Worm (Caenorhabditis elegans) whole organism, young adult: ENCODE data around the gene tsen-54.

Experiments
- C17E4.6 ChIP-seq: fragments of 200-800 bp; sonication (Bioruptor generic); IDR thresholded peaks from 2 replicates; pipeline ENCODE4 v1.3.6; 2022; ENCODE audit warnings: missing genetic modification reagents, missing genetic modification characterization, missing compliant biosample characterization
- F22D6.2 ChIP-seq: sonication (generic microtip); optimal IDR thresholded peaks from 2 replicates; lab custom pipeline; 2016; ENCODE audit warnings: mild to moderate bottlenecking, missing genetic modification characterization, missing compliant biosample characterization
- F33H1.4 ChIP-seq: fragments of 200-800 bp; sonication (Bioruptor generic); IDR thresholded peaks from 2 replicates; pipeline ENCODE4 v1.3.6; 2022; ENCODE audit warnings: missing genetic modification reagents, missing genetic modification characterization, missing compliant biosample characterization
- F39B2.1 ChIP-seq: fragments of 200-800 bp; sonication (Bioruptor generic); IDR thresholded peaks from 2 replicates; pipeline ENCODE4 v1.3.6; 2022; ENCODE audit warnings: missing genetic modification reagents, missing genetic modification characterization, missing compliant biosample characterization
- Y53F4B.3 ChIP-seq: fragments of 200-800 bp; sonication (Bioruptor generic); IDR thresholded peaks from 2 replicates; pipeline ENCODE4 v1.3.6; 2022; ENCODE audit warnings: missing genetic modification reagents, missing genetic modification characterization, missing compliant biosample characterization
- Y53G8AR.9 ChIP-seq: fragments of 200-800 bp; sonication (Bioruptor generic); conservative IDR thresholded peaks from 2 replicates; pipeline ENCODE4 v1.3.6; 2022; ENCODE audit warnings: missing genetic modification reagents, missing genetic modification characterization, missing compliant biosample characterization
- ama-1 ChIP-seq, 3 experiments: fragments of 150-350 bp in 1 of 3; sonication (generic microtip) in 2 of 3; optimal IDR thresholded peaks; 2 replicates each; lab custom pipeline; 2014 to 2018; ENCODE audit warnings: missing biosample characterization in 2 of 3, missing genetic modification characterization in 2 of 3, missing genetic modification reagents in 2 of 3
- aptf-2 ChIP-seq: fragments of 200-800 bp; sonication (Bioruptor generic); conservative IDR thresholded peaks from 2 replicates; pipeline ENCODE4 v1.3.6; 2022; ENCODE audit warnings: missing genetic modification reagents, missing genetic modification characterization, missing compliant biosample characterization
- aptf-3 ChIP-seq: fragments of 200-800 bp; sonication (Bioruptor generic); IDR thresholded peaks from 2 replicates; pipeline ENCODE4 v1.3.6; 2022; ENCODE audit warnings: missing genetic modification characterization, missing compliant biosample characterization
- bed-1 ChIP-seq: fragments of 200-800 bp; sonication (Bioruptor generic); IDR thresholded peaks from 2 replicates; pipeline ENCODE4 v1.3.6; 2022; ENCODE audit warnings: missing genetic modification reagents, missing genetic modification characterization, missing compliant biosample characterization
- ccch-3 ChIP-seq: fragments of 200-800 bp; sonication (Bioruptor generic); optimal IDR thresholded peaks from 2 replicates; lab custom pipeline; 2018; ENCODE audit warnings: mild to moderate bottlenecking, missing genetic modification characterization, missing compliant biosample characterization
- cebp-1 ChIP-seq, 2 experiments: fragments of 200-800 bp in 1 of 2; sonication (Bioruptor generic) in 1 of 2; sonication (generic microtip) in 1 of 2; IDR thresholded peaks in 1 of 2; optimal IDR thresholded peaks in 1 of 2; 2 replicates each; pipeline versions ENCODE4 v1.3.6 to Lab custom; 2017 to 2022; ENCODE audit warnings: missing compliant biosample characterization in 2 of 2, missing genetic modification characterization in 2 of 2, mild to moderate bottlenecking in 1 of 2, missing genetic modification reagents in 1 of 2, moderate library complexity in 1 of 2
- cebp-2 ChIP-seq: fragments of 200-800 bp; sonication (Bioruptor generic); IDR thresholded peaks from 2 replicates; pipeline ENCODE4 v1.3.6; 2022; ENCODE audit warnings: missing genetic modification characterization, missing compliant biosample characterization
- ceh-58 ChIP-seq: fragments of 200-800 bp; sonication (Bioruptor generic); IDR thresholded peaks from 2 replicates; pipeline ENCODE4 v1.3.6; 2022; ENCODE audit warnings: missing genetic modification characterization, missing compliant biosample characterization
- chd-7 ChIP-seq: sonication (generic microtip); optimal IDR thresholded peaks from 2 replicates; lab custom pipeline; 2016; ENCODE audit warnings: mild to moderate bottlenecking, missing genetic modification characterization, moderate library complexity, missing compliant biosample characterization
- dox-1 ChIP-seq: fragments of 200-800 bp; sonication (Bioruptor generic); IDR thresholded peaks from 2 replicates; pipeline ENCODE4 v1.3.6; 2022; ENCODE audit warnings: missing genetic modification reagents, missing genetic modification characterization, missing compliant biosample characterization
- dpl-1 ChIP-seq: fragments of 150-350 bp; optimal IDR thresholded peaks from 2 replicates; lab custom pipeline; 2014; ENCODE audit warnings: missing biosample characterization, missing genetic modification reagents, missing genetic modification characterization
- efl-1 ChIP-seq: fragments of 150-350 bp; optimal IDR thresholded peaks from 2 replicates; lab custom pipeline; 2014; ENCODE audit warnings: missing biosample characterization, missing genetic modification reagents, missing genetic modification characterization
- egl-18 ChIP-seq: fragments of 200-800 bp; sonication (Bioruptor generic); IDR thresholded peaks from 2 replicates; pipeline ENCODE4 v1.3.6; 2022; ENCODE audit warnings: missing genetic modification reagents, missing genetic modification characterization, missing compliant biosample characterization
- hlh-12 ChIP-seq: sonication (generic microtip); optimal IDR thresholded peaks from 2 replicates; lab custom pipeline; 2016; ENCODE audit warnings: missing genetic modification characterization, missing compliant biosample characterization
- lag-1 ChIP-seq: fragments of 200-800 bp; sonication (Bioruptor generic); IDR thresholded peaks from 2 replicates; pipeline ENCODE4 v1.3.6; 2022; ENCODE audit warnings: missing genetic modification reagents, missing genetic modification characterization, missing compliant biosample characterization
- let-526 ChIP-seq: fragments of 200-800 bp; sonication (Bioruptor generic); IDR thresholded peaks from 2 replicates; pipeline ENCODE4 v1.3.6; 2022; ENCODE audit warnings: missing genetic modification reagents, missing genetic modification characterization, missing compliant biosample characterization
- let-607 ChIP-seq, 2 experiments: fragments of 200-800 bp in 1 of 2; sonication (Bioruptor generic) in 1 of 2; sonication (generic microtip) in 1 of 2; optimal IDR thresholded peaks; 2 replicates each; lab custom pipeline; 2016 to 2018; ENCODE audit warnings: mild to moderate bottlenecking in 2 of 2, missing compliant biosample characterization in 2 of 2, missing genetic modification characterization in 2 of 2, moderate library complexity in 2 of 2, missing genotype in 1 of 2
- lin-35 ChIP-seq, 3 experiments: fragments of 150-350 bp in 2 of 3; sonication (generic microtip) in 1 of 3; optimal IDR thresholded peaks; 2 replicates each; lab custom pipeline; 2014 to 2018; ENCODE audit warnings: missing biosample characterization in 3 of 3, missing genetic modification characterization in 3 of 3, missing genetic modification reagents in 3 of 3
- madf-10 ChIP-seq: sonication (generic microtip); optimal IDR thresholded peaks from 2 replicates; lab custom pipeline; 2016; ENCODE audit warnings: mild to moderate bottlenecking, missing genetic modification characterization, missing compliant biosample characterization
- madf-6 ChIP-seq: fragments of 200-800 bp; sonication (Bioruptor generic); IDR thresholded peaks from 2 replicates; pipeline ENCODE4 v1.3.6; 2022; ENCODE audit warnings: missing genetic modification reagents, missing genetic modification characterization, missing compliant biosample characterization
- madf-8 ChIP-seq: fragments of 200-800 bp; sonication (Bioruptor generic); conservative IDR thresholded peaks from 2 replicates; pipeline ENCODE4 v1.3.6; 2022; ENCODE audit warnings: missing genetic modification reagents, missing genetic modification characterization, missing compliant biosample characterization
- mcd-1 ChIP-seq: fragments of 200-800 bp; sonication (Bioruptor generic); IDR thresholded peaks from 2 replicates; pipeline ENCODE4 v1.3.6; 2022; ENCODE audit warnings: missing genetic modification reagents, missing genetic modification characterization, missing compliant biosample characterization
- mel-28 ChIP-seq: sonication (generic microtip); optimal IDR thresholded peaks from 2 replicates; lab custom pipeline; 2016; ENCODE audit warnings: borderline replicate concordance, mild to moderate bottlenecking, missing genetic modification characterization, missing compliant biosample characterization
- mes-4 ChIP-seq: sonication (generic microtip); optimal IDR thresholded peaks from 2 replicates; lab custom pipeline; 2016; ENCODE audit warnings: missing genotype, missing genetic modification characterization, missing compliant biosample characterization
- mxl-1 ChIP-seq: sonication (generic microtip); optimal IDR thresholded peaks from 2 replicates; lab custom pipeline; 2016; ENCODE audit warnings: missing genetic modification characterization, missing compliant biosample characterization
- nfyb-1 ChIP-seq: fragments of 200-800 bp; sonication (Bioruptor generic); IDR thresholded peaks from 2 replicates; pipeline ENCODE4 v1.3.6; 2022; ENCODE audit warnings: missing genetic modification reagents, missing genetic modification characterization, missing compliant biosample characterization
- nhr-179 ChIP-seq: sonication (generic microtip); optimal IDR thresholded peaks from 2 replicates; lab custom pipeline; 2016; ENCODE audit warnings: mild to moderate bottlenecking, missing genetic modification characterization, missing compliant biosample characterization
- pha-4 ChIP-seq: fragments of 150-350 bp; sonication (generic microtip); optimal IDR thresholded peaks from 2 replicates; lab custom pipeline; 2014; ENCODE audit warnings: missing biosample characterization, missing genetic modification reagents, missing genetic modification characterization
- rec-8 ChIP-seq, 2 experiments: sonication (generic microtip); optimal IDR thresholded peaks; 2 replicates each; lab custom pipeline; 2016; ENCODE audit warnings: mild to moderate bottlenecking in 2 of 2, missing genetic modification characterization in 2 of 2, missing genetic modification reagents in 2 of 2, missing genotype in 2 of 2, missing biosample characterization in 1 of 2, missing compliant biosample characterization in 1 of 2, moderate library complexity in 1 of 2
- sdz-38 ChIP-seq: sonication (generic microtip); optimal IDR thresholded peaks from 2 replicates; lab custom pipeline; 2016; ENCODE audit warnings: missing genotype, missing genetic modification characterization, missing compliant biosample characterization
- snpc-3.4 ChIP-seq: sonication (generic microtip); optimal IDR thresholded peaks from 2 replicates; lab custom pipeline; 2017; ENCODE audit warnings: missing genetic modification characterization, mild to moderate bottlenecking, missing compliant biosample characterization, antibody characterized with exemption, moderate library complexity, missing genotype, missing genetic modification reagents
- snpc-4 ChIP-seq, 5 experiments: fragments of 150-350 bp in 1 of 5; sonication (generic microtip) in 4 of 5; optimal IDR thresholded peaks; 2 replicates each; lab custom pipeline; 2014 to 2018; ENCODE audit warnings: missing genetic modification characterization in 5 of 5, missing biosample characterization in 3 of 5, antibody characterized with exemption in 2 of 5, mild to moderate bottlenecking in 2 of 5, missing compliant biosample characterization in 2 of 5, missing genotype in 2 of 5, moderate library complexity in 2 of 5, missing genetic modification reagents in 1 of 5
- sptf-2 ChIP-seq: fragments of 200-800 bp; sonication (Bioruptor generic); optimal IDR thresholded peaks from 2 replicates; lab custom pipeline; 2018; ENCODE audit warnings: mild to moderate bottlenecking, missing genetic modification characterization, missing compliant biosample characterization
- unc-62 ChIP-seq: fragments of 150-350 bp; optimal IDR thresholded peaks from 2 replicates; lab custom pipeline; 2014; ENCODE audit warnings: missing biosample characterization, missing genetic modification reagents, missing genetic modification characterization
- zfh-2 ChIP-seq: fragments of 200-800 bp; sonication (Bioruptor generic); conservative IDR thresholded peaks from 2 replicates; pipeline ENCODE4 v1.3.6; 2022; ENCODE audit warnings: missing genetic modification reagents, missing genetic modification characterization, missing compliant biosample characterization
- ztf-22 ChIP-seq: fragments of 200-800 bp; sonication (Bioruptor generic); optimal IDR thresholded peaks from 2 replicates; lab custom pipeline; 2018; ENCODE audit warnings: mild to moderate bottlenecking, missing genetic modification characterization, moderate library complexity, missing compliant biosample characterization

Gene tsen-54

ce11 chrIV:1908467-1908866 lies 39.5 kb upstream of the tsen-54 start:
- TF ChIP-seq egl-18 (GFP tag; lab: Robert Waterston, UW), result 0 out of 2 replicates have a peak, but pooled peaks have one; percentile 49
- peak; percentile 43; the same call in 1 of the 2 replicates for TF ChIP-seq zfh-2 (GFP tag; lab: Robert Waterston, UW)
- TF ChIP-seq aptf-3 (GFP tag; lab: Robert Waterston, UW), result no peak
- no peak for TF ChIP-seq F22D6.2 (tag; lab: Kevin White, UChicago)

- TF ChIP-seq ama-1 (optimal IDR thresholded peaks at IDR 0.05; lab: Kevin White, UChicago) (no peak), ama-1 (GFP tag; optimal IDR thresholded peaks at IDR 0.05; lab: Kevin White, UChicago) (no peak), mel-28 (no peak), efl-1 (GFP tag; lab: Kevin White, UChicago) (peak; percentile 42), F33H1.4 (0 out of 2 replicates have a peak, but pooled peaks have one; percentile 9), madf-8 (GFP tag; lab: Robert Waterston, UW) (peak; percentile 68), bed-1 (GFP tag; lab: Robert Waterston, UW) (no peak), cebp-1 (GFP tag; IDR thresholded peaks at IDR 0.05; lab: Robert Waterston, UW) (no peak), cebp-1 (tag; optimal IDR thresholded peaks at IDR 0.05; lab: Kevin White, UChicago) (no peak), aptf-2 (no peak), madf-6 (peak; percentile 79)
Observed at ce11 chrIV:1908921-1909320, 39.1 kb upstream of the tsen-54 start.

ce11 chrIV:1911273-1911672 lies 36.7 kb upstream of the tsen-54 start:
- TF ChIP-seq sptf-2 (GFP tag; lab: Kevin White, UChicago), result no peak
- no peak for TF ChIP-seq snpc-4 (GFP tag; optimal IDR thresholded peaks at IDR 0.05; lab: Kevin White, UChicago)
- TF ChIP-seq snpc-4 (tag; optimal IDR thresholded peaks at IDR 0.05; lab: Kevin White, UChicago), result no peak
- TF ChIP-seq lag-1 (GFP tag; lab: Robert Waterston, UW), result no peak
- no peak for TF ChIP-seq snpc-3.4
- TF ChIP-seq dox-1 (GFP tag; lab: Robert Waterston, UW), result no peak
- no peak for TF ChIP-seq Y53G8AR.9 (GFP tag; lab: Robert Waterston, UW)
- no peak for TF ChIP-seq ztf-22
- no peak for TF ChIP-seq mes-4 (tag; lab: Kevin White, UChicago)
- no peak for TF ChIP-seq ccch-3 (GFP tag; lab: Kevin White, UChicago)
- no peak for TF ChIP-seq chd-7
- TF ChIP-seq unc-62 (GFP tag; lab: Kevin White, UChicago), result no peak

ce11 chrIV:1914900-1915299 lies 33.1 kb upstream of the tsen-54 start:
- TF ChIP-seq F39B2.1 (GFP tag; lab: Robert Waterston, UW), result no peak
- TF ChIP-seq cebp-2 (GFP tag; lab: Robert Waterston, UW), result no peak
- TF ChIP-seq mxl-1 (tag; lab: Kevin White, UChicago), result no peak
- TF ChIP-seq sdz-38 (tag; lab: Kevin White, UChicago), result no peak
- TF ChIP-seq mcd-1 (GFP tag; lab: Robert Waterston, UW), result no peak
- TF ChIP-seq nfyb-1 (GFP tag; lab: Robert Waterston, UW), result no peak
- TF ChIP-seq madf-10 (tag; lab: Kevin White, UChicago), result no peak
- no peak for TF ChIP-seq C17E4.6 (GFP tag; lab: Robert Waterston, UW)
- no peak for TF ChIP-seq Y53F4B.3 (GFP tag; lab: Robert Waterston, UW)
- no peak for TF ChIP-seq dpl-1 (GFP tag; lab: Kevin White, UChicago)
- TF ChIP-seq let-526, result no peak
- TF ChIP-seq pha-4 (tag; lab: Kevin White, UChicago), result no peak
- no peak for TF ChIP-seq ceh-58
- TF ChIP-seq nhr-179 (tag; lab: Kevin White, UChicago), result no peak
- no peak for TF ChIP-seq let-607 (tag; optimal IDR thresholded peaks at IDR 0.05; lab: Kevin White, UChicago)
- no peak for TF ChIP-seq lin-35 (GFP tag; optimal IDR thresholded peaks at IDR 0.05; lab: Kevin White, UChicago)
- TF ChIP-seq hlh-12 (tag; lab: Kevin White, UChicago), result no peak
- TF ChIP-seq rec-8 (tag; optimal IDR thresholded peaks at IDR 0.05; lab: Kevin White, UChicago), result no peak
